Fruit fly (Drosophila melanogaster) whole organism, adult: Measurements from ENCODE around the gene Ge-1.

Source experiments
- CG14711 ChIP-seq: fragments of 200-800 bp; sonication (Bioruptor generic); optimal IDR thresholded peaks from 2 replicates; lab custom pipeline; 2018; ENCODE audit warnings: missing biosample characterization, mild to moderate bottlenecking, missing genetic modification characterization, moderate library complexity
- CG33017 ChIP-seq: fragments of 200-800 bp; sonication (Bioruptor generic); optimal IDR thresholded peaks from 2 replicates; lab custom pipeline; 2018; ENCODE audit warnings: missing biosample characterization, mild to moderate bottlenecking, missing genetic modification characterization, moderate library complexity
- CG5204 ChIP-seq: fragments of 200-800 bp; sonication (Bioruptor generic); optimal IDR thresholded peaks from 2 replicates; lab custom pipeline; 2016; ENCODE audit warnings: missing biosample characterization, missing genetic modification characterization
- CG7045 ChIP-seq: fragments of 200-800 bp; sonication (Bioruptor generic); optimal IDR thresholded peaks from 2 replicates; lab custom pipeline; 2017; ENCODE audit warnings: missing biosample characterization, mild to moderate bottlenecking, missing genetic modification characterization
- Hr96 ChIP-seq: fragments of 200-800 bp; sonication (Bioruptor generic); optimal IDR thresholded peaks from 2 replicates; lab custom pipeline; 2016; ENCODE audit warnings: missing biosample characterization, missing genetic modification characterization
- pad ChIP-seq: fragments of 200-800 bp; sonication (Bioruptor generic); optimal IDR thresholded peaks from 3 replicates; lab custom pipeline; 2017; ENCODE audit warnings: missing biosample characterization, missing genetic modification characterization, mild to moderate bottlenecking, moderate library complexity, missing genetic modification reagents

DNA sequence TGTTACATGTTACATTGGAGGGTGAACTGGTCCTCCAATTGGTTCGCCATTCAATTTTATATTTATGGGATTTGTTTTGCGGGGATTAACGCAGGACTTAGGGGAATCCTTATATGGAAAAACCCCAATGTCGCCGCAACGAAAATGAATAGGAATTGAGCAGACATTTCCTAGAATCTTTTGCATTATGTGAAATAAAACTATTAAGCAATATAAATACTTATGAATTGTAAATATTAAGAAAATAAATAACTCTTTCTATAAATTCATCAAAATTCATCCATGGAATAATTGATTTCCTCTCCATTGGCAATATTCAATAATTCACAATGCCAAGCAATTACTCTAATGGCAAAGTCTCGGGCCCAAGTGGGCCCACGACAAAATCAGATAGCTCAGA is 13.0 kb upstream of the Ge-1 start, which contains the start of gene Gr32a:
- TF ChIP-seq CG7045 = no peak
- TF ChIP-seq CG33017 (tag; lab: Kevin White, UChicago) = no peak
- no peak for TF ChIP-seq pad (GFP tag; lab: Kevin White, UChicago)
- TF ChIP-seq Hr96 (GFP tag; lab: Kevin White, UChicago) = no peak
- TF ChIP-seq CG14711 = no peak
- TF ChIP-seq CG5204 = no peak
